Worm (Caenorhabditis elegans): ENCODE measurements around the gene dpy-13.

DNA sequence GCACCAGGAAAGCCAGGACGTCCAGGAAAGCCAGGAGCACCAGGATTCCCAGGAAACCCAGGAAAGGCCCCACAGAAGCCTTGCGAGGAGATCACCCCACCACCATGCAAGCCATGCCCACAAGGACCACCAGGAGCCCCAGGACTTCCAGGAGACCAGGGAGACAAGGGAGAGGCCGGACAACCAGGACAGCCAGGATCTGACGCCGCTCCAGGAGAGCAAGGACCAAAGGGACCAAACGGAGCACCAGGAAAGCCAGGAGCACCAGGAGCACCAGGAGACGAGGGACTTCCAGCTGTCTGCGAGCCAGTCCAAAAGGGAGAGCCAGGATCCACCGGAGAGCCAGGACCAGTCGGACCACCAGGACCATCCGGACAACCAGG, 602 bp downstream of the dpy-13 start:
- TF ChIP-seq nhr-12 (tag; optimal IDR thresholded peaks at IDR 0.05) (no peak), nhr-23 (tag; optimal IDR thresholded peaks at IDR 0.05) (no peak)
